Worm (Caenorhabditis elegans) whole organism, L4 larva: ENCODE results near the gene ceh-74.

Experiments
- F10B5.3 ChIP-seq: sonication (generic microtip); optimal IDR thresholded peaks from 2 replicates; lab custom pipeline; 2016; ENCODE audit warnings: mild to moderate bottlenecking, missing genetic modification characterization, missing compliant biosample characterization
- F37D6.2 ChIP-seq: sonication (generic microtip); optimal IDR thresholded peaks from 2 replicates; lab custom pipeline; 2016; ENCODE audit warnings: mild to moderate bottlenecking, missing genetic modification characterization, missing compliant biosample characterization
- F44E2.7 ChIP-seq: fragments of 200-800 bp; sonication (Bioruptor generic); IDR thresholded peaks from 2 replicates; pipeline ENCODE4 v2.1.2; 2022; ENCODE audit warnings: missing genetic modification characterization, missing compliant biosample characterization
- F49E8.2 ChIP-seq: sonication (generic microtip); optimal IDR thresholded peaks from 2 replicates; lab custom pipeline; 2016; ENCODE audit warnings: missing compliant biosample characterization, mild to moderate bottlenecking, missing genetic modification characterization, borderline replicate concordance
- Y105C5A.15 ChIP-seq: fragments of 200-800 bp; sonication (Bioruptor generic); IDR thresholded peaks from 2 replicates; pipeline ENCODE4 v1.3.6; 2022; ENCODE audit warnings: missing genetic modification characterization, missing compliant biosample characterization
- Y48G9A.11 ChIP-seq: fragments of 200-800 bp; sonication (Bioruptor generic); IDR thresholded peaks from 2 replicates; pipeline ENCODE4 v1.3.6; 2022; ENCODE audit warnings: missing genetic modification reagents, missing genetic modification characterization, missing compliant biosample characterization
- Y5F2A.4 ChIP-seq: fragments of 200-800 bp; sonication (Bioruptor generic); optimal IDR thresholded peaks from 2 replicates; lab custom pipeline; 2018; ENCODE audit warnings: mild to moderate bottlenecking, missing genetic modification characterization, missing compliant biosample characterization
- ZK337.2 ChIP-seq: fragments of 200-800 bp; sonication (Bioruptor generic); IDR thresholded peaks from 2 replicates; pipeline ENCODE4 v1.3.6; 2022; ENCODE audit warnings: missing genetic modification reagents, missing genetic modification characterization, missing compliant biosample characterization
- ZK546.5 ChIP-seq, 2 experiments: sonication (generic microtip); optimal IDR thresholded peaks; 2 replicates each; lab custom pipeline; 2017; ENCODE audit warnings: missing biosample characterization in 2 of 2, missing genetic modification characterization in 2 of 2
- aha-1 ChIP-seq: fragments of 150-350 bp; peaks from one replicate; lab custom pipeline; 2014; ENCODE audit warnings: missing biosample characterization, missing genetic modification characterization
- arid-1 ChIP-seq: fragments of 200-800 bp; sonication (Bioruptor generic); conservative IDR thresholded peaks from 2 replicates; pipeline ENCODE4 v1.3.6; 2022; ENCODE audit warnings: missing genetic modification reagents, missing genetic modification characterization, missing compliant biosample characterization
- attf-4 ChIP-seq: sonication (generic microtip); optimal IDR thresholded peaks from 3 replicates; lab custom pipeline; 2017; ENCODE audit warnings: missing biosample characterization, missing genetic modification characterization
- ceh-62 ChIP-seq: sonication (generic microtip); optimal IDR thresholded peaks from 2 replicates; lab custom pipeline; 2017; ENCODE audit warnings: missing biosample characterization, missing genetic modification characterization
- ceh-82 ChIP-seq: sonication (generic microtip); optimal IDR thresholded peaks from 2 replicates; lab custom pipeline; 2017; ENCODE audit warnings: missing biosample characterization, missing genetic modification characterization
- cey-2 ChIP-seq: sonication (generic microtip); optimal IDR thresholded peaks from 3 replicates; lab custom pipeline; 2017; ENCODE audit warnings: missing genetic modification characterization, mild to moderate bottlenecking, missing compliant biosample characterization, antibody characterized with exemption, borderline replicate concordance; ENCODE audit not compliant: insufficient read depth
- daf-19 ChIP-seq: fragments of 200-800 bp; sonication (Bioruptor generic); conservative IDR thresholded peaks from 2 replicates; pipeline ENCODE4 v1.3.6; 2022; ENCODE audit warnings: missing genetic modification characterization, missing compliant biosample characterization
- daf-8 ChIP-seq: fragments of 200-800 bp; sonication (Bioruptor generic); IDR thresholded peaks from 2 replicates; pipeline ENCODE4 v1.3.6; 2022; ENCODE audit warnings: missing genetic modification characterization, missing compliant biosample characterization
- dmd-8 ChIP-seq: fragments of 200-800 bp; sonication (Bioruptor generic); IDR thresholded peaks from 2 replicates; pipeline ENCODE4 v1.3.6; 2022; ENCODE audit warnings: missing genetic modification characterization, missing compliant biosample characterization
- dpl-1 ChIP-seq: fragments of 150-350 bp; optimal IDR thresholded peaks from 2 replicates; lab custom pipeline; 2014; ENCODE audit warnings: missing biosample characterization, missing genetic modification reagents, missing genetic modification characterization
- egl-43 ChIP-seq: fragments of 200-800 bp; sonication (Bioruptor generic); IDR thresholded peaks from 2 replicates; pipeline ENCODE4 v1.3.6; 2022; ENCODE audit warnings: missing genetic modification reagents, missing genetic modification characterization, missing compliant biosample characterization
- fos-1 ChIP-seq: fragments of 150-350 bp; optimal IDR thresholded peaks from 2 replicates; lab custom pipeline; 2014; ENCODE audit warnings: missing biosample characterization, missing genetic modification characterization
- hlh-11 ChIP-seq: fragments of 200-800 bp; sonication (Bioruptor generic); optimal IDR thresholded peaks from 2 replicates; lab custom pipeline; 2018; ENCODE audit warnings: mild to moderate bottlenecking, missing genetic modification characterization, missing compliant biosample characterization
- hmg-1.1 ChIP-seq: fragments of 200-800 bp; sonication (Bioruptor generic); IDR thresholded peaks from 2 replicates; pipeline ENCODE4 v1.3.6; 2022; ENCODE audit warnings: missing genetic modification reagents, missing genetic modification characterization, missing compliant biosample characterization
- lin-15B ChIP-seq: fragments of 150-350 bp; sonication (generic microtip); optimal IDR thresholded peaks from 3 replicates; lab custom pipeline; 2014; ENCODE audit warnings: missing biosample characterization, missing genetic modification characterization
- lin-29 ChIP-seq: fragments of 200-800 bp; sonication (Bioruptor generic); IDR thresholded peaks from 2 replicates; pipeline ENCODE4 v1.3.6; 2022; ENCODE audit warnings: missing genetic modification reagents, missing genetic modification characterization, missing compliant biosample characterization
- lin-38 ChIP-seq: fragments of 200-800 bp; sonication (Bioruptor generic); IDR thresholded peaks from 2 replicates; pipeline ENCODE4 v1.3.6; 2022; ENCODE audit warnings: missing genetic modification reagents, missing genetic modification characterization, missing compliant biosample characterization
- mdl-1 ChIP-seq, 2 experiments: fragments of 150-350 bp in 1 of 2; sonication (generic microtip) in 1 of 2; optimal IDR thresholded peaks; 2 replicates each; lab custom pipeline; 2014 to 2017; ENCODE audit warnings: missing biosample characterization in 2 of 2, missing genetic modification characterization in 2 of 2
- mdt-29 ChIP-seq: fragments of 200-800 bp; sonication (Bioruptor generic); IDR thresholded peaks from 2 replicates; pipeline ENCODE4 v1.3.6; 2022; ENCODE audit warnings: missing genetic modification reagents, missing genetic modification characterization, missing compliant biosample characterization
- mes-2 ChIP-seq: sonication (generic microtip); optimal IDR thresholded peaks from 2 replicates; lab custom pipeline; 2016; ENCODE audit warnings: missing genotype, mild to moderate bottlenecking, missing genetic modification characterization, missing compliant biosample characterization; ENCODE audit not compliant: poor library complexity, severe bottlenecking
- mxl-2 ChIP-seq: fragments of 200-800 bp; sonication (Bioruptor generic); conservative IDR thresholded peaks from 2 replicates; pipeline ENCODE4 v1.3.6; 2022; ENCODE audit warnings: missing genetic modification reagents, missing genetic modification characterization, missing compliant biosample characterization
- mxl-3 ChIP-seq: fragments of 200-800 bp; sonication (Bioruptor generic); optimal IDR thresholded peaks from 2 replicates; lab custom pipeline; 2018; ENCODE audit warnings: mild to moderate bottlenecking, missing genetic modification characterization, missing compliant biosample characterization
- nhr-10 ChIP-seq: fragments of 150-350 bp; optimal IDR thresholded peaks from 2 replicates; lab custom pipeline; 2014; ENCODE audit warnings: missing biosample characterization, missing genetic modification characterization
- nhr-102 ChIP-seq: sonication (generic microtip); optimal IDR thresholded peaks from 2 replicates; lab custom pipeline; 2016; ENCODE audit warnings: mild to moderate bottlenecking, missing genetic modification characterization, moderate library complexity, missing compliant biosample characterization
- nhr-11 ChIP-seq: fragments of 150-350 bp; optimal IDR thresholded peaks from 2 replicates; lab custom pipeline; 2014; ENCODE audit warnings: missing biosample characterization, missing genetic modification characterization
- nhr-237 ChIP-seq: sonication (generic microtip); optimal IDR thresholded peaks from 2 replicates; lab custom pipeline; 2017; ENCODE audit warnings: missing biosample characterization, missing genetic modification characterization
- nhr-41 ChIP-seq: fragments of 200-800 bp; sonication (Bioruptor generic); IDR thresholded peaks from 2 replicates; pipeline ENCODE4 v1.3.6; 2022; ENCODE audit warnings: missing genetic modification reagents, missing genetic modification characterization, missing compliant biosample characterization
- nhr-42 ChIP-seq: fragments of 200-800 bp; sonication (Bioruptor generic); IDR thresholded peaks from 2 replicates; pipeline ENCODE4 v1.3.6; 2022; ENCODE audit warnings: missing genetic modification characterization, missing compliant biosample characterization
- nhr-6 ChIP-seq: fragments of 150-350 bp; optimal IDR thresholded peaks from 2 replicates; lab custom pipeline; 2014; ENCODE audit warnings: missing biosample characterization, missing genetic modification characterization
- nhr-76 ChIP-seq: fragments of 150-350 bp; optimal IDR thresholded peaks from 2 replicates; lab custom pipeline; 2014; ENCODE audit warnings: missing biosample characterization, missing genetic modification characterization
- nhr-77 ChIP-seq: fragments of 150-350 bp; optimal IDR thresholded peaks from 2 replicates; lab custom pipeline; 2014; ENCODE audit warnings: missing biosample characterization, missing genetic modification characterization
- php-3 ChIP-seq: fragments of 200-800 bp; sonication (Bioruptor generic); IDR thresholded peaks from 2 replicates; pipeline ENCODE4 v1.3.6; 2022; ENCODE audit warnings: missing genetic modification reagents, missing genetic modification characterization, missing compliant biosample characterization
- set-16 ChIP-seq: fragments of 200-800 bp; sonication (Bioruptor generic); IDR thresholded peaks from 2 replicates; pipeline ENCODE4 v1.3.6; 2022; ENCODE audit warnings: missing genetic modification reagents, missing genetic modification characterization, missing compliant biosample characterization
- skn-1 ChIP-seq: fragments of 150-350 bp; optimal IDR thresholded peaks from 2 replicates; lab custom pipeline; 2014; ENCODE audit warnings: missing biosample characterization, missing genetic modification characterization
- snpc-1.2 ChIP-seq: fragments of 200-800 bp; sonication (Bioruptor generic); IDR thresholded peaks from 2 replicates; pipeline ENCODE4 v1.3.6; 2022; ENCODE audit warnings: missing genetic modification reagents, missing genetic modification characterization, missing compliant biosample characterization
- snpc-4 ChIP-seq: fragments of 150-350 bp; optimal IDR thresholded peaks from 2 replicates; lab custom pipeline; 2014; ENCODE audit warnings: missing biosample characterization, missing genetic modification characterization
- tag-97 ChIP-seq: fragments of 200-800 bp; sonication (Bioruptor generic); IDR thresholded peaks from 2 replicates; pipeline ENCODE4 v1.3.6; 2022; ENCODE audit warnings: missing genetic modification characterization, missing compliant biosample characterization
- unc-130 ChIP-seq: sonication (generic microtip); optimal IDR thresholded peaks from 2 replicates; lab custom pipeline; 2016; ENCODE audit warnings: missing genetic modification reagents, missing genetic modification characterization, missing compliant biosample characterization
- unc-62 ChIP-seq, 3 experiments: fragments of 150-350 bp in 1 of 3; sonication (generic microtip); optimal IDR thresholded peaks in 2 of 3; peaks in 1 of 3; 1 replicate in 1 of 3; 2 replicates in 2 of 3; lab custom pipeline; 2014 to 2017; ENCODE audit warnings: missing biosample characterization in 3 of 3, missing genetic modification characterization in 3 of 3, missing genetic modification reagents in 3 of 3, missing genotype in 1 of 3
- zfp-2 ChIP-seq: sonication (generic microtip); optimal IDR thresholded peaks from 2 replicates; lab custom pipeline; 2016; ENCODE audit warnings: mild to moderate bottlenecking, missing genetic modification characterization, missing compliant biosample characterization
- zip-11 ChIP-seq: fragments of 200-800 bp; sonication (Bioruptor generic); IDR thresholded peaks from 2 replicates; pipeline ENCODE4 v1.3.6; 2022; ENCODE audit warnings: missing genetic modification characterization, missing compliant biosample characterization
- zip-2 ChIP-seq: fragments of 150-350 bp; optimal IDR thresholded peaks from 2 replicates; lab custom pipeline; 2014; ENCODE audit warnings: missing biosample characterization, missing genetic modification characterization
- ztf-11 ChIP-seq: fragments of 150-350 bp; optimal IDR thresholded peaks from 2 replicates; lab custom pipeline; 2014; ENCODE audit warnings: missing biosample characterization, missing genetic modification characterization
- ztf-7 ChIP-seq: fragments of 150-350 bp; optimal IDR thresholded peaks from 2 replicates; lab custom pipeline; 2014; ENCODE audit warnings: missing biosample characterization, missing genetic modification characterization

The ceh-74 gene

DNA sequence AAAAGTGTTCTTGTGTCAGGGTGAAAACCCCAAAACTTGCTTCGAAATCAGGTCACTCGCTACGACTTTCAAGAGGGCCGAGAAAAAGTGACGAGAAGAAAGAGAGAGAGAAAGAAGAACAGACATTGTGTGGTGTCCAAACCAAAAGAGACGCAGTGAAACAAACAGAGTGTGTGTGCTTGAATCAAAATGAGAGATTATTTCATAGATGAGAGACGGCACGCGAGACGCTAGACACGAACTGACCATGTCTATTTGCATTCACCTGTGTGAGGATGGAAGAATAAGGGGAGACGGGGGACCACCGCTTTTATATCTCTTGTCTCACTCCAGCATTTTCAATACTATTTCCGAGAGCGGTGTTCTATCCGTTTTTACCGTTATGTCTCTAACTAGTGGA is 41.7 kb upstream of the ceh-74 start (continued):
- TF ChIP-seq ZK337.2 (no peak), lin-15B (tag; lab: Kevin White, UChicago) (no peak), mxl-2 (GFP tag; lab: Robert Waterston, UW) (no peak), hlh-11 (peak; percentile 89), set-16 (no peak), zfp-2 (no peak), Y48G9A.11 (GFP tag; lab: Robert Waterston, UW) (no peak), mes-2 (peak; percentile 54), nhr-6 (tag; lab: Kevin White, UChicago) (peak; percentile 97), snpc-4 (tag; lab: Kevin White, UChicago) (no peak), snpc-1.2 (GFP tag; lab: Robert Waterston, UW) (no peak), php-3 (GFP tag; lab: Robert Waterston, UW) (no peak), dpl-1 (peak; percentile 48), egl-43 (GFP tag; lab: Robert Waterston, UW) (0 out of 2 replicates have a peak, but pooled peaks have one; percentile 47), fos-1 (no peak), ztf-11 (tag; lab: Kevin White, UChicago) (no peak), daf-8 (GFP tag; lab: Robert Waterston, UW) (no peak), cey-2 (tag; lab: Kevin White, UChicago) (no peak), attf-4 (tag; lab: Kevin White, UChicago) (no peak), nhr-10 (no peak), Y105C5A.15 (GFP tag; lab: Robert Waterston, UW) (no peak), skn-1 (tag; lab: Kevin White, UChicago) (no peak), tag-97 (GFP tag; lab: Robert Waterston, UW) (no peak), F10B5.3 (no peak), ztf-7 (no peak), aha-1 (tag; lab: Kevin White, UChicago) (peak; percentile 84), zip-11 (no peak), F37D6.2 (no peak), daf-19 (GFP tag; lab: Robert Waterston, UW) (no peak), nhr-77 (tag; lab: Kevin White, UChicago) (peak; percentile 61), F49E8.2 (tag; lab: Kevin White, UChicago) (no peak), arid-1 (GFP tag; lab: Robert Waterston, UW) (no peak), zip-2 (tag; lab: Kevin White, UChicago) (no peak), ceh-82 (tag; lab: Kevin White, UChicago) (no peak), lin-38 (GFP tag; lab: Robert Waterston, UW) (0 out of 2 replicates have a peak, but pooled peaks have one; percentile 27), ceh-62 (no peak), nhr-102 (tag; lab: Kevin White, UChicago) (peak; percentile 4), nhr-76 (tag; lab: Kevin White, UChicago) (no peak), mdt-29 (GFP tag; lab: Robert Waterston, UW) (no peak), mdl-1 (tag; optimal IDR thresholded peaks at IDR 0.05; lab: Kevin White, UChicago) (peak; percentile 53 to 90), F44E2.7 (GFP tag; lab: Robert Waterston, UW) (no peak), nhr-237 (tag; lab: Kevin White, UChicago) (no peak), lin-29 (GFP tag; lab: Robert Waterston, UW) (no peak), mxl-3 (GFP tag; lab: Kevin White, UChicago) (peak; percentile 81), Y5F2A.4 (no peak), nhr-42 (GFP tag; lab: Robert Waterston, UW) (no peak), unc-130 (GFP tag; lab: Kevin White, UChicago) (no peak), nhr-41 (GFP tag; lab: Robert Waterston, UW) (no peak), dmd-8 (GFP tag; lab: Robert Waterston, UW) (no peak), nhr-11 (tag; lab: Kevin White, UChicago) (peak; percentile 54), hmg-1.1 (GFP tag; lab: Robert Waterston, UW) (peak; percentile 62), unc-62 (GFP tag; optimal IDR thresholded peaks at IDR 0.05 in 1 of 2; lab: Kevin White, UChicago) (peak in 1 of 2 experiments; percentile 74), unc-62 (tag; optimal IDR thresholded peaks at IDR 0.05; lab: Kevin White, UChicago) (no peak), ZK546.5 (tag; optimal IDR thresholded peaks at IDR 0.05; lab: Kevin White, UChicago) (no peak)
